Worm (Caenorhabditis elegans) whole organism, L3 larva: ENCODE measurements around the gene K07D4.6.

ENCODE experiments used
- ama-1 ChIP-seq: fragments of 150-350 bp; optimal IDR thresholded peaks from 2 replicates; lab custom pipeline; 2018
- nhr-12 ChIP-seq: fragments of 150-350 bp; optimal IDR thresholded peaks from 2 replicates; lab custom pipeline; 2014; ENCODE audit warnings: missing biosample characterization, missing genetic modification characterization
- unc-39 ChIP-seq: sonication (generic microtip); optimal IDR thresholded peaks from 4 replicates; lab custom pipeline; 2017; ENCODE audit warnings: missing biosample characterization, missing genetic modification characterization

DNA sequence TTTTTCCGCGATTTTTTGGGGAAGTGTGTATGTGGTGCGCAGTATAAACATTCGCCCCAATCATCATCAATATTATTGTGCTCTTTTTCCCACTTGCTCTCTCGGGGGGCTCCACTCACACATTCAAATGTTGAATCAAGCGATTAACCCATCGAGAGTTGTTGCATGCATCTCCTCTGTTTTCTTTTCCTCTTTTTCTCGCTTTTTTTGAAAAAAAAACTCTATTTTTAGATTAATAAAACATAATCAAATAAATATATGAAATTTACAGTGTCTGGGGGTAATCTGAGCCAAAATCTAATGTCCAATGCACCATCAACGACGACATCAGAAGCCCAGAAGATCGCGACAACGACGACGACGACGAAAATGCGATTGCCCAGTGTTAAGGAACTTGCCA is 13.9 kb downstream of the K07D4.6 start, which contains the start of gene ephx-1:
- TF ChIP-seq unc-39 (no peak), ama-1 (lab: Kevin White, UChicago) (no peak), nhr-12 (tag; lab: Kevin White, UChicago) (no peak)
